Fruit fly (Drosophila melanogaster) whole organism, prepupa: ENCODE data around the gene CG5071.

Source experiments
- CG16779 ChIP-seq: fragments of 200-800 bp; sonication (Bioruptor generic); optimal IDR thresholded peaks from 3 replicates; lab custom pipeline; 2017; ENCODE audit warnings: missing biosample characterization, mild to moderate bottlenecking, missing genetic modification characterization
- CG6792 ChIP-seq: fragments of 200-800 bp; sonication (Bioruptor generic); optimal IDR thresholded peaks from 3 replicates; lab custom pipeline; 2016; ENCODE audit warnings: missing biosample characterization, missing genetic modification characterization
- CG6808 ChIP-seq: fragments of 200-800 bp; sonication (Bioruptor generic); optimal IDR thresholded peaks from 3 replicates; lab custom pipeline; 2017; ENCODE audit warnings: missing biosample characterization, missing genetic modification characterization, mild to moderate bottlenecking, moderate library complexity, missing genetic modification reagents
- CG6854 ChIP-seq: fragments of 200-800 bp; sonication (Bioruptor generic); optimal IDR thresholded peaks from 2 replicates; lab custom pipeline; 2017; ENCODE audit warnings: missing biosample characterization, mild to moderate bottlenecking, missing genetic modification characterization
- CG7368 ChIP-seq: fragments of 200-800 bp; sonication (Bioruptor generic); optimal IDR thresholded peaks from 3 replicates; lab custom pipeline; 2016; ENCODE audit warnings: missing biosample characterization, missing genetic modification characterization
- Gug ChIP-seq: fragments of 200-800 bp; sonication (Bioruptor generic); IDR thresholded peaks from 2 replicates; pipeline ENCODE4 v1.3.6; 2022; ENCODE audit warnings: missing biosample characterization, missing genetic modification characterization
- Smox ChIP-seq: fragments of 200-800 bp; sonication (Bioruptor generic); optimal IDR thresholded peaks from 3 replicates; lab custom pipeline; 2016; ENCODE audit warnings: missing biosample characterization, missing genetic modification characterization
- Sox102F ChIP-seq: fragments of 200-800 bp; sonication (Bioruptor generic); optimal IDR thresholded peaks from 2 replicates; lab custom pipeline; 2016; ENCODE audit warnings: missing biosample characterization, mild to moderate bottlenecking, missing genetic modification characterization
- achi ChIP-seq: fragments of 200-800 bp; sonication (Bioruptor generic); optimal IDR thresholded peaks from 3 replicates; lab custom pipeline; 2016; ENCODE audit warnings: missing biosample characterization, missing genetic modification characterization
- eg ChIP-seq: fragments of 200-800 bp; sonication (Bioruptor generic); IDR thresholded peaks from 3 replicates; pipeline ENCODE4 v1.3.6; 2022; ENCODE audit warnings: missing biosample characterization, missing genetic modification characterization
- fd59A ChIP-seq: fragments of 200-800 bp; sonication (Bioruptor generic); optimal IDR thresholded peaks from 2 replicates; lab custom pipeline; 2017; ENCODE audit warnings: missing biosample characterization, mild to moderate bottlenecking, missing genetic modification characterization, missing genetic modification reagents
- ss ChIP-seq, 2 experiments: fragments of 200-800 bp; sonication (Bioruptor generic); optimal IDR thresholded peaks; 2 replicates in 1 of 2; 3 replicates in 1 of 2; lab custom pipeline; 2017 to 2018; ENCODE audit warnings: mild to moderate bottlenecking in 2 of 2, missing biosample characterization in 2 of 2, missing genetic modification characterization in 2 of 2, moderate library complexity in 1 of 2
- vri ChIP-seq: fragments of 200-800 bp; sonication (Bioruptor generic); optimal IDR thresholded peaks from 3 replicates; lab custom pipeline; 2016; ENCODE audit warnings: missing biosample characterization, mild to moderate bottlenecking, missing genetic modification characterization

- no peak for TF ChIP-seq CG7368 (GFP tag; lab: Kevin White, UChicago)
- no peak for TF ChIP-seq vri
- no peak for TF ChIP-seq Gug (GFP tag; lab: Robert Waterston, UW)
- TF ChIP-seq CG6792: no peak
- TF ChIP-seq fd59A: no peak
- TF ChIP-seq achi (GFP tag; lab: Kevin White, UChicago): no peak
- no peak for TF ChIP-seq Smox (GFP tag; lab: Kevin White, UChicago)
- TF ChIP-seq CG16779 (tag; lab: Kevin White, UChicago): no peak
- TF ChIP-seq CG6808: no peak
- TF ChIP-seq CG6854 (GFP tag; lab: Kevin White, UChicago): no peak
- TF ChIP-seq Sox102F (GFP tag; lab: Kevin White, UChicago): no peak
- TF ChIP-seq eg: no peak
- no peak for TF ChIP-seq ss (GFP tag; optimal IDR thresholded peaks at IDR 0.05; lab: Kevin White, UChicago)
These were observed 20.2 kb downstream of the CG5071 start for dm6 chr3R:25638381-25638780.
